Worm (Caenorhabditis elegans) whole organism, L4 larva: Measurements from ENCODE around the gene mrp-2.

Experiments
- aha-1 ChIP-seq: fragments of 150-350 bp; peaks from one replicate; lab custom pipeline; 2014; ENCODE audit warnings: missing biosample characterization, missing genetic modification characterization
- egl-43 ChIP-seq: fragments of 200-800 bp; sonication (Bioruptor generic); IDR thresholded peaks from 2 replicates; pipeline ENCODE4 v1.3.6; 2022; ENCODE audit warnings: missing genetic modification reagents, missing genetic modification characterization, missing compliant biosample characterization

The mrp-2 gene

DNA sequence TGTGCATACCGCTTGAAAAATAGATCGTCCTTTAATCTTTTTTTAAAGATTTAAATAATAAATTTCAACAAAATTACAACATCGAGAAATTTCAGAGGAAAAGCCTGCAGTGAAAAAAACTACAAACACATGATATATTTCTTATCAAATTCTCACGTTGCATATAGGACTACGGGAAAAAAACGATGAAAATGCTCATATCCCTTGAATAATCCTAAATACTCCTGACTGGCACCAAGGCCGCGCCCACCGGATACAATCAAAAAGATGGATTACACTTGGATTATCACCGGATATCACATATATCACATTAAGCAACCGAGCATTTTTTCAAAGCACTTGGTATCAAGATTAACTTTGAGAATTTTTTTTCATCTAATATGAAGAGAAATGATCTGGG is 58.5 kb downstream of the mrp-2 start:
- TF ChIP-seq egl-43 (GFP tag; lab: Robert Waterston, UW) (no peak), aha-1 (tag; lab: Kevin White, UChicago) (peak; percentile 62)
